Worm (Caenorhabditis elegans): Measurements from ENCODE around the gene Y97E10AR.2.

Y97E10AR.2 gene

ce11 chrV:7956218-7956617, 39.8 kb upstream of the Y97E10AR.2 start, which contains the start of gene pals-34:
Gene pals-34 (minus strand): TSS chrV:7956497.
- no peak for TF ChIP-seq nhr-28 (tag; optimal IDR thresholded peaks at IDR 0.05)
- TF ChIP-seq nhr-76 (tag; optimal IDR thresholded peaks at IDR 0.05) = no peak
- TF ChIP-seq mdl-1 (tag; optimal IDR thresholded peaks at IDR 0.05) = no peak
- peak; percentile 47 for TF ChIP-seq pqm-1 (tag; optimal IDR thresholded peaks at IDR 0.05)
- peak; percentile 25 for TF ChIP-seq elt-2 (tag; optimal IDR thresholded peaks at IDR 0.05)
- no peak for TF ChIP-seq nhr-237 (tag; optimal IDR thresholded peaks at IDR 0.05)
- TF ChIP-seq fkh-2 (tag; optimal IDR thresholded peaks at IDR 0.05) = no peak
- no peak for TF ChIP-seq nhr-43 (tag; optimal IDR thresholded peaks at IDR 0.05; ENCODE audit: poor library complexity, severe bottlenecking)
- TF ChIP-seq ceh-82 (tag; optimal IDR thresholded peaks at IDR 0.05) = no peak

ce11 chrV:7958740-7959320, 37.1 kb upstream of the Y97E10AR.2 start, which contains the start of the genes clec-217 and F26D11.2:
Gene clec-217 (minus strand): TSS chrV:7958840.
Gene F26D11.2 (plus strand): TSS chrV:7959270.
- TF ChIP-seq nhr-12 (tag; optimal IDR thresholded peaks at IDR 0.05) (no peak), lsy-12 (tag; optimal IDR thresholded peaks at IDR 0.05) (no peak), hmg-11 (tag; optimal IDR thresholded peaks at IDR 0.05) (no peak), ama-1 (optimal IDR thresholded peaks at IDR 0.05) (no peak), nhr-28 (tag; optimal IDR thresholded peaks at IDR 0.05) (no peak), unc-39 (tag; optimal IDR thresholded peaks at IDR 0.05) (no peak), mdl-1 (tag; optimal IDR thresholded peaks at IDR 0.05) (no peak), lin-39 (tag; optimal IDR thresholded peaks at IDR 0.05) (no peak), fkh-2 (tag; optimal IDR thresholded peaks at IDR 0.05) (no peak), nhr-237 (tag; optimal IDR thresholded peaks at IDR 0.05) (no peak), ZK546.5 (tag; optimal IDR thresholded peaks at IDR 0.05) (no peak), nhr-76 (tag; optimal IDR thresholded peaks at IDR 0.05) (no peak), lin-15B (tag; optimal IDR thresholded peaks at IDR 0.05) (no peak), nhr-11 (tag; optimal IDR thresholded peaks at IDR 0.05) (no peak), nhr-25 (tag; optimal IDR thresholded peaks at IDR 0.05) (no peak)

- no peak for TF ChIP-seq mml-1 (tag; optimal IDR thresholded peaks at IDR 0.05)
- TF ChIP-seq nhr-43 (tag; optimal IDR thresholded peaks at IDR 0.05; ENCODE audit: poor library complexity, severe bottlenecking) = no peak
- no peak for TF ChIP-seq pha-4 (tag; optimal IDR thresholded peaks at IDR 0.05)
- no peak for TF ChIP-seq nhr-28 (tag; optimal IDR thresholded peaks at IDR 0.05)
- TF ChIP-seq nhr-25 (tag; optimal IDR thresholded peaks at IDR 0.05) = no peak
- no peak for TF ChIP-seq snpc-4 (tag; optimal IDR thresholded peaks at IDR 0.05)
- TF ChIP-seq nhr-237 (tag; optimal IDR thresholded peaks at IDR 0.05) = no peak
- no peak for TF ChIP-seq aly-2 (tag; optimal IDR thresholded peaks at IDR 0.05)
- no peak for TF ChIP-seq ztf-11 (tag; optimal IDR thresholded peaks at IDR 0.05)
- no peak for TF ChIP-seq pqm-1 (tag; optimal IDR thresholded peaks at IDR 0.05)
- TF ChIP-seq tbx-2 (tag; optimal IDR thresholded peaks at IDR 0.05) = no peak
- TF ChIP-seq elt-3 (tag; optimal IDR thresholded peaks at IDR 0.05) = no peak
- no peak for TF ChIP-seq daf-12 (tag; optimal IDR thresholded peaks at IDR 0.05)
- TF ChIP-seq lin-39 (tag; optimal IDR thresholded peaks at IDR 0.05) = no peak
- TF ChIP-seq nhr-12 (tag; optimal IDR thresholded peaks at IDR 0.05) = no peak
- no peak for TF ChIP-seq elt-2 (tag; optimal IDR thresholded peaks at IDR 0.05)
- no peak for TF ChIP-seq eor-1 (tag; optimal IDR thresholded peaks at IDR 0.05)
- no peak for TF ChIP-seq fkh-10 (GFP tag; optimal IDR thresholded peaks at IDR 0.05)
- no peak for TF ChIP-seq ama-1 (optimal IDR thresholded peaks at IDR 0.05)
Measured at ce11 chrV:7964429-7964828, 31.5 kb upstream of the Y97E10AR.2 start.

- TF ChIP-seq nhr-23 (tag; optimal IDR thresholded peaks at IDR 0.05) (no peak), ceh-28 (tag; optimal IDR thresholded peaks at IDR 0.05) (peak; percentile 13)
Measured at ce11 chrV:7969107-7969506, 26.9 kb upstream of the Y97E10AR.2 start, which contains the start of gene che-7. Gene che-7 (minus strand): TSS chrV:7969207.

ce11 chrV:7970519-7970918, 25.5 kb upstream of the Y97E10AR.2 start:
- TF ChIP-seq nhr-11 (tag; optimal IDR thresholded peaks at IDR 0.05) (no peak), skn-1 (tag; optimal IDR thresholded peaks at IDR 0.05) (no peak), hmg-11 (tag; optimal IDR thresholded peaks at IDR 0.05) (no peak), nhr-43 (tag; optimal IDR thresholded peaks at IDR 0.05; ENCODE audit: poor library complexity, severe bottlenecking) (no peak), unc-39 (tag; optimal IDR thresholded peaks at IDR 0.05) (no peak), mdl-1 (tag; optimal IDR thresholded peaks at IDR 0.05) (no peak)
